Fruit fly (Drosophila melanogaster) whole organism, embryonic: ENCODE measurements around the gene CG7742.

Source experiments
- B-H2 ChIP-seq: fragments of 200-800 bp; sonication (Bioruptor generic); optimal IDR thresholded peaks from 2 replicates; lab custom pipeline; 2018; ENCODE audit warnings: missing biosample characterization, mild to moderate bottlenecking, missing genetic modification characterization
- CG10959 ChIP-seq: fragments of 200-800 bp; sonication (Bioruptor generic); IDR thresholded peaks from 2 replicates; pipeline ENCODE4 v1.3.6; 2022; ENCODE audit warnings: missing biosample characterization, missing genetic modification characterization
- CG13123 ChIP-seq: fragments of 200-800 bp; sonication (Bioruptor generic); optimal IDR thresholded peaks from 2 replicates; lab custom pipeline; 2016; ENCODE audit warnings: missing biosample characterization, missing genetic modification characterization
- CG13775 ChIP-seq: fragments of 200-800 bp; sonication (Bioruptor generic); optimal IDR thresholded peaks from 3 replicates; lab custom pipeline; 2017; ENCODE audit warnings: missing biosample characterization, mild to moderate bottlenecking, missing genetic modification characterization
- CG14441 ChIP-seq: fragments of 200-800 bp; sonication (Bioruptor generic); IDR thresholded peaks from 2 replicates; pipeline ENCODE4 v1.3.6; 2022; ENCODE audit warnings: missing biosample characterization, missing genetic modification characterization
- CG14667 ChIP-seq: fragments of 200-800 bp; sonication (Bioruptor generic); IDR thresholded peaks from 2 replicates; pipeline ENCODE4 v1.3.6; 2022; ENCODE audit warnings: missing biosample characterization, missing genetic modification characterization
- CG14860 ChIP-seq: fragments of 200-800 bp; sonication (Bioruptor generic); IDR thresholded peaks from 3 replicates; pipeline ENCODE4 v1.3.6; 2022; ENCODE audit warnings: missing biosample characterization, missing genetic modification characterization; ENCODE audit not compliant: partially characterized antibody
- CG17568 ChIP-seq: fragments of 200-800 bp; sonication (Bioruptor generic); optimal IDR thresholded peaks from 2 replicates; lab custom pipeline; 2018; ENCODE audit warnings: missing biosample characterization, mild to moderate bottlenecking, missing genetic modification characterization, moderate library complexity
- CG2678 ChIP-seq: fragments of 200-800 bp; sonication (Bioruptor generic); optimal IDR thresholded peaks from 3 replicates; lab custom pipeline; 2019; ENCODE audit warnings: missing biosample characterization, mild to moderate bottlenecking, missing genetic modification characterization, moderate library complexity
- CG32772 ChIP-seq: fragments of 200-800 bp; sonication (Bioruptor generic); IDR thresholded peaks from 2 replicates; pipeline ENCODE4 v1.3.6; 2022; ENCODE audit warnings: missing biosample characterization, missing genetic modification characterization
- CG4404 ChIP-seq: fragments of 200-800 bp; sonication (Bioruptor generic); IDR thresholded peaks from 2 replicates; pipeline ENCODE4 v1.3.6; 2022; ENCODE audit warnings: missing biosample characterization, missing genetic modification characterization
- CG5245 ChIP-seq: fragments of 200-800 bp; sonication (Bioruptor generic); optimal IDR thresholded peaks from 3 replicates; lab custom pipeline; 2016; ENCODE audit warnings: missing biosample characterization, missing genetic modification characterization
- CG6175 ChIP-seq: fragments of 200-800 bp; sonication (Bioruptor generic); IDR thresholded peaks from 3 replicates; pipeline ENCODE4 v1.3.6; 2022; ENCODE audit warnings: missing biosample characterization, missing genetic modification characterization
- CG6683 ChIP-seq: fragments of 200-800 bp; sonication (Bioruptor generic); optimal IDR thresholded peaks from 2 replicates; lab custom pipeline; 2017; ENCODE audit warnings: missing biosample characterization, mild to moderate bottlenecking, missing genetic modification characterization, missing genetic modification reagents
- CG7786 ChIP-seq: fragments of 200-800 bp; sonication (Bioruptor generic); optimal IDR thresholded peaks from 2 replicates; lab custom pipeline; 2016; ENCODE audit warnings: missing biosample characterization, missing genetic modification characterization
- CG7839 ChIP-seq: fragments of 200-800 bp; sonication (Bioruptor generic); optimal IDR thresholded peaks from 3 replicates; lab custom pipeline; 2018; ENCODE audit warnings: missing biosample characterization, mild to moderate bottlenecking, missing genetic modification characterization, moderate library complexity
- CG8359 ChIP-seq: fragments of 200-800 bp; sonication (Bioruptor generic); optimal IDR thresholded peaks from 2 replicates; lab custom pipeline; 2017; ENCODE audit warnings: missing biosample characterization, mild to moderate bottlenecking, missing genetic modification characterization, borderline replicate concordance
- CG8478 ChIP-seq: fragments of >200 bp; optimal IDR thresholded peaks from 2 replicates; lab custom pipeline; 2018
- CG9727 ChIP-seq: fragments of 200-800 bp; sonication (Bioruptor generic); optimal IDR thresholded peaks from 3 replicates; lab custom pipeline; 2017; ENCODE audit warnings: missing biosample characterization, mild to moderate bottlenecking, missing genetic modification characterization
- E2f1 ChIP-seq: fragments of 200-800 bp; sonication (Bioruptor generic); IDR thresholded peaks from 2 replicates; pipeline ENCODE4 v1.3.6; 2022; ENCODE audit warnings: missing biosample characterization, missing genetic modification characterization
- Fer3 ChIP-seq: fragments of 200-800 bp; sonication (Bioruptor generic); optimal IDR thresholded peaks from 2 replicates; lab custom pipeline; 2018; ENCODE audit warnings: missing biosample characterization, mild to moderate bottlenecking, missing genetic modification characterization, moderate library complexity
- Gsc ChIP-seq: fragments of 200-800 bp; sonication (Bioruptor generic); IDR thresholded peaks from 2 replicates; pipeline ENCODE4 v1.3.6; 2022; ENCODE audit warnings: missing biosample characterization, missing genetic modification characterization
- H15 ChIP-seq: fragments of 200-800 bp; sonication (Bioruptor generic); IDR thresholded peaks from 3 replicates; pipeline ENCODE4 v1.3.6; 2022; ENCODE audit warnings: missing biosample characterization, missing genetic modification characterization
- Hand ChIP-seq: fragments of 200-800 bp; sonication (Bioruptor generic); optimal IDR thresholded peaks from 2 replicates; lab custom pipeline; 2017; ENCODE audit warnings: mild to moderate bottlenecking, missing biosample characterization, missing genetic modification reagents, missing genetic modification characterization
- Nf-YB ChIP-seq: fragments of 200-800 bp; sonication (Bioruptor generic); optimal IDR thresholded peaks from 3 replicates; lab custom pipeline; 2019; ENCODE audit warnings: missing biosample characterization, mild to moderate bottlenecking, missing genetic modification characterization, moderate library complexity
- Nf-YC ChIP-seq: fragments of 200-800 bp; optimal IDR thresholded peaks from 3 replicates; lab custom pipeline; 2019; ENCODE audit warnings: missing biosample characterization, mild to moderate bottlenecking, missing genetic modification characterization, moderate library complexity
- Oli ChIP-seq: fragments of 200-800 bp; sonication (Bioruptor generic); optimal IDR thresholded peaks from 2 replicates; lab custom pipeline; 2018; ENCODE audit warnings: missing biosample characterization, mild to moderate bottlenecking, missing genetic modification characterization, moderate library complexity
- PHDP ChIP-seq: fragments of 200-800 bp; sonication (Bioruptor generic); optimal IDR thresholded peaks from 3 replicates; lab custom pipeline; 2018; ENCODE audit warnings: missing biosample characterization, mild to moderate bottlenecking, missing genetic modification characterization, moderate library complexity
- Ravus ChIP-seq: fragments of 200-800 bp; sonication (Bioruptor generic); IDR thresholded peaks from 2 replicates; pipeline ENCODE4 v1.3.6; 2022; ENCODE audit warnings: missing biosample characterization, missing genetic modification characterization
- Sry-δ ChIP-seq: fragments of 200-800 bp; sonication (Bioruptor generic); optimal IDR thresholded peaks from 2 replicates; lab custom pipeline; 2016; ENCODE audit warnings: missing biosample characterization, missing genetic modification characterization
- Xrp1 ChIP-seq: fragments of 200-800 bp; sonication (Bioruptor generic); IDR thresholded peaks from 2 replicates; pipeline ENCODE4 v1.3.6; 2022; ENCODE audit warnings: missing biosample characterization, missing genetic modification characterization
- ash1 ChIP-seq: fragments of 200-800 bp; sonication (Bioruptor generic); optimal IDR thresholded peaks from 2 replicates; lab custom pipeline; 2018; ENCODE audit warnings: missing biosample characterization, mild to moderate bottlenecking, missing genetic modification characterization
- crc ChIP-seq: fragments of 200-800 bp; sonication (Bioruptor generic); optimal IDR thresholded peaks from 2 replicates; lab custom pipeline; 2016; ENCODE audit warnings: missing biosample characterization, missing genetic modification characterization
- ftz-f1 ChIP-seq: fragments of 200-800 bp; sonication (Bioruptor generic); optimal IDR thresholded peaks from 2 replicates; lab custom pipeline; 2016; ENCODE audit warnings: missing biosample characterization, missing genetic modification characterization
- grn ChIP-seq: fragments of 200-800 bp; sonication (Bioruptor generic); optimal IDR thresholded peaks from 3 replicates; lab custom pipeline; 2017; ENCODE audit warnings: missing biosample characterization, missing genetic modification characterization
- gro ChIP-seq: fragments of 200-800 bp; sonication (Bioruptor generic); optimal IDR thresholded peaks from 2 replicates; lab custom pipeline; 2016; ENCODE audit warnings: missing biosample characterization, missing genetic modification characterization
- klu ChIP-seq: fragments of 200-800 bp; sonication (Bioruptor generic); IDR thresholded peaks from 2 replicates; pipeline ENCODE4 v1.3.6; 2022; ENCODE audit warnings: missing biosample characterization, missing genetic modification characterization
- lmd ChIP-seq: fragments of 200-800 bp; sonication (Bioruptor generic); IDR thresholded peaks from 2 replicates; pipeline ENCODE4 v1.3.6; 2022; ENCODE audit warnings: missing biosample characterization, missing genetic modification characterization
- lola ChIP-seq, 3 experiments: fragments of >200 bp in 2 of 3; fragments of 200-800 bp in 1 of 3; sonication (Bioruptor generic) in 1 of 3; optimal IDR thresholded peaks; 2 replicates each; lab custom pipeline; 2017 to 2019; ENCODE audit warnings: missing biosample characterization in 3 of 3, missing genetic modification characterization in 3 of 3, mild to moderate bottlenecking in 1 of 3, moderate library complexity in 1 of 3
- luna ChIP-seq: fragments of 200-800 bp; sonication (Bioruptor generic); optimal IDR thresholded peaks from 2 replicates; lab custom pipeline; 2016; ENCODE audit warnings: missing biosample characterization, missing genetic modification characterization
- mirr ChIP-seq: fragments of 200-800 bp; sonication (Bioruptor generic); optimal IDR thresholded peaks from 3 replicates; lab custom pipeline; 2018; ENCODE audit warnings: missing biosample characterization, mild to moderate bottlenecking, missing genetic modification characterization
- oc ChIP-seq: fragments of 200-800 bp; sonication (Bioruptor generic); optimal IDR thresholded peaks from 2 replicates; lab custom pipeline; 2018; ENCODE audit warnings: missing biosample characterization, mild to moderate bottlenecking, missing genetic modification characterization, moderate library complexity
- p53 ChIP-seq: fragments of 200-800 bp; sonication (Bioruptor generic); optimal IDR thresholded peaks from 2 replicates; lab custom pipeline; 2016; ENCODE audit warnings: missing biosample characterization, missing genetic modification characterization
- pan ChIP-seq, 4 experiments: fragments of >200 bp in 3 of 4; fragments of 200-800 bp in 1 of 4; sonication (Bioruptor generic) in 1 of 4; optimal IDR thresholded peaks in 3 of 4; IDR thresholded peaks in 1 of 4; 2 replicates each; pipeline versions ENCODE4 v1.3.6 to Lab custom; 2017 to 2022; ENCODE audit warnings: missing biosample characterization in 2 of 4, missing genetic modification characterization in 2 of 4, mixed read lengths in 1 of 4
- shn ChIP-seq: fragments of 200-800 bp; sonication (Bioruptor generic); optimal IDR thresholded peaks from 3 replicates; lab custom pipeline; 2016; ENCODE audit warnings: missing biosample characterization, missing genetic modification characterization
- sna ChIP-seq: fragments of 200-800 bp; sonication (Bioruptor generic); IDR thresholded peaks from 2 replicates; pipeline ENCODE4 v1.3.6; 2022; ENCODE audit warnings: missing biosample characterization, missing genetic modification characterization; ENCODE audit not compliant: partially characterized antibody
- sr ChIP-seq: fragments of 200-800 bp; sonication (Bioruptor generic); IDR thresholded peaks from 3 replicates; pipeline ENCODE4 v1.3.6; 2022; ENCODE audit warnings: missing biosample characterization, missing genetic modification characterization
- stwl ChIP-seq: fragments of 200-800 bp; sonication (Bioruptor generic); optimal IDR thresholded peaks from 3 replicates; lab custom pipeline; 2018; ENCODE audit warnings: missing biosample characterization, mild to moderate bottlenecking, missing genetic modification characterization, moderate library complexity
- tup ChIP-seq: fragments of 200-800 bp; sonication (Bioruptor generic); optimal IDR thresholded peaks from 2 replicates; lab custom pipeline; 2016; ENCODE audit warnings: missing biosample characterization, mild to moderate bottlenecking, missing genetic modification characterization, moderate library complexity
- unc-4 ChIP-seq: fragments of 200-800 bp; sonication (Bioruptor generic); IDR thresholded peaks from 2 replicates; pipeline ENCODE4 v1.3.6; 2022; ENCODE audit warnings: missing biosample characterization, missing genetic modification characterization; ENCODE audit not compliant: partially characterized antibody

CG7742 gene

dm6 chr2L:5237175-5237753 is 22.4 kb upstream of the CG7742 start (continued):
- TF ChIP-seq CG10959 (GFP tag; lab: Robert Waterston, UW) (no peak), CG14860 (GFP tag; lab: Robert Waterston, UW) (no peak), Oli (tag; lab: Kevin White, UChicago) (no peak), gro (GFP tag; lab: Kevin White, UChicago) (peak; percentile 25), Fer3 (tag; lab: Kevin White, UChicago) (no peak), sr (no peak), ftz-f1 (GFP tag; lab: Kevin White, UChicago) (peak; percentile 14), CG14667 (GFP tag; lab: Robert Waterston, UW) (no peak), grn (peak; percentile 96), lmd (GFP tag; lab: Robert Waterston, UW) (no peak), p53 (GFP tag; lab: Kevin White, UChicago) (no peak), B-H2 (GFP tag; lab: Kevin White, UChicago) (no peak), oc (tag; lab: Kevin White, UChicago) (no peak), Xrp1 (GFP tag; lab: Robert Waterston, UW) (peak; percentile 38; the same call in 1 of the 2 replicates), CG5245 (GFP tag; lab: Kevin White, UChicago) (no peak), Nf-YC (tag; lab: Kevin White, UChicago) (no peak), Gsc (GFP tag; lab: Robert Waterston, UW) (no peak), CG13123 (GFP tag; lab: Kevin White, UChicago) (no peak), klu (GFP tag; lab: Robert Waterston, UW) (no peak), CG14441 (GFP tag; lab: Robert Waterston, UW) (no peak), stwl (tag; lab: Kevin White, UChicago) (no peak), CG2678 (no peak), lola (GFP tag; optimal IDR thresholded peaks at IDR 0.05; lab: Kevin White, UChicago) (no peak), CG32772 (GFP tag; lab: Robert Waterston, UW) (peak; percentile 32; the same call in 1 of the 2 replicates), luna (GFP tag; lab: Kevin White, UChicago) (no peak), CG8478 (lab: Kevin White, UChicago) (no peak), CG17568 (GFP tag; lab: Kevin White, UChicago) (peak; percentile 51), tup (GFP tag; lab: Kevin White, UChicago) (no peak), shn (GFP tag; lab: Kevin White, UChicago) (no peak), Ravus (GFP tag; lab: Robert Waterston, UW) (no peak), H15 (no peak), PHDP (tag; lab: Kevin White, UChicago) (peak; percentile 24), CG9727 (GFP tag; lab: Kevin White, UChicago) (no peak), CG8359 (GFP tag; lab: Kevin White, UChicago) (peak; percentile 100), CG6683 (no peak), CG6175 (GFP tag; lab: Robert Waterston, UW) (no peak), E2f1 (GFP tag; lab: Robert Waterston, UW) (no peak), Nf-YB (GFP tag; lab: Kevin White, UChicago) (no peak), crc (GFP tag; lab: Kevin White, UChicago) (no peak), CG4404 (GFP tag; lab: Robert Waterston, UW) (no peak), CG13775 (GFP tag; lab: Kevin White, UChicago) (no peak), CG7786 (GFP tag; lab: Kevin White, UChicago) (no peak), pan (optimal IDR thresholded peaks at IDR 0.05; lab: Kevin White, UChicago) (no peak), pan (GFP tag; optimal IDR thresholded peaks at IDR 0.05 in 1 of 2, IDR thresholded peaks at IDR 0.05 in 1 of 2) (no peak), Hand (GFP tag; lab: Kevin White, UChicago) (no peak), sna (peak; percentile 69), unc-4 (peak; percentile 66), ash1 (GFP tag; lab: Kevin White, UChicago) (peak; percentile 67), CG7839 (no peak), mirr (GFP tag; lab: Kevin White, UChicago) (peak; percentile 15), Sry-δ (GFP tag; lab: Kevin White, UChicago) (no peak)
